Fruit fly (Drosophila melanogaster): Measurements from ENCODE around the gene CG3473.

CG3473 gene

dm6 chr2L:14570129-14570528 is 6.6 kb upstream of the CG3473 start:
- 0 out of 2 replicates have a peak, but pooled peaks have one; percentile 17 for TF ChIP-seq ranshi (GFP tag; IDR thresholded peaks at IDR 0.05)
- TF ChIP-seq CG34422 (GFP tag; IDR thresholded peaks at IDR 0.05), result no peak
- no peak for TF ChIP-seq amos (GFP tag; IDR thresholded peaks at IDR 0.05; ENCODE audit: partially characterized antibody)
- TF ChIP-seq CG31388 (GFP tag; optimal IDR thresholded peaks at IDR 0.05), result no peak
- TF ChIP-seq CG42726 (GFP tag; IDR thresholded peaks at IDR 0.05; ENCODE audit: partially characterized antibody), result no peak
- no peak for TF ChIP-seq CG8290 (GFP tag; optimal IDR thresholded peaks at IDR 0.05)
- no peak for TF ChIP-seq CG8290 (tag; optimal IDR thresholded peaks at IDR 0.05)
- no peak for TF ChIP-seq Hmr (GFP tag; optimal IDR thresholded peaks at IDR 0.05)
- TF ChIP-seq CG13775 (GFP tag; optimal IDR thresholded peaks at IDR 0.05), result no peak
- peak; percentile 51 for TF ChIP-seq Ets65A (GFP tag)
- peak; percentile 63 for TF ChIP-seq sens (GFP tag)
- TF ChIP-seq bsh (GFP tag; optimal IDR thresholded peaks at IDR 0.05), result peak in 1 of 2 experiments; percentile 11
- no peak for TF ChIP-seq CG6175 (GFP tag; IDR thresholded peaks at IDR 0.05)
- TF ChIP-seq jing (GFP tag; optimal IDR thresholded peaks at IDR 0.05), result no peak
- no peak for TF ChIP-seq CG9609 (GFP tag; optimal IDR thresholded peaks at IDR 0.05)

dm6 chr2L:14569301-14569700 is 5.8 kb upstream of the CG3473 start:
- no peak for TF ChIP-seq tgo (GFP tag; IDR thresholded peaks at IDR 0.05)
- peak; percentile 82 for TF ChIP-seq D19A (tag; optimal IDR thresholded peaks at IDR 0.05)

DNA sequence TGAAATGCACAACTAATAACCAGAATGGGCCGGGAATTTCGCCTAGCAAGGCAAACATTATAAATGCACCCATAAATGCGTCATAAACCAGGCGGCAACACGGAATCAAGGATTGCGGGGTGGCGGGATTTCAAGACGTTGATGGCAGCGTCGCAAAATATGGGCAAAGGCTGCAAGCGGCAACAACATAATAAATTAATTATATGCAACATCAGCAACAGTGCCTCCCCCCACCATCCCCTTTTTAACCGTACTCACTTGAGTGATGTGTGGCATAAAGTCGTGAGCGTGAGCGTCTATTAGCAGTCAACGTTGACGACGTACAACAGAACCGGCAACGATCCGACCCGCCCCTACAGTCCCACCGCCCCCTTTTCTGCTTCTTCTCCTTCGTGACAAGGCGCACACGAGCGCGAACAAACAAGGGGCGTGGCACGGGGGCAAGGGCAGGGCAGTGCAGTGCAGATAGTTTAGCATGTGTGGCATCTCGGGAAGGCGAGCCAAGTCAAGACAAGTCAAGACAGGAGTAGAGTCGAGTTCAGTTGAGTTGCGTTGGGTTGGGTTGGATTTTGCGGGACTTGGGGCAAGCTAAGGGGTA is 5.1 kb upstream of the CG3473 start:
- TF ChIP-seq Jarid2 (GFP tag; optimal IDR thresholded peaks at IDR 0.05), result no peak
- no peak for TF ChIP-seq Bgb (GFP tag; IDR thresholded peaks at IDR 0.05; ENCODE audit: partially characterized antibody)
- no peak for TF ChIP-seq CG34376 (GFP tag; optimal IDR thresholded peaks at IDR 0.05)
- no peak for TF ChIP-seq ac (GFP tag; optimal IDR thresholded peaks at IDR 0.05)
- TF ChIP-seq crol (GFP tag; IDR thresholded peaks at IDR 0.05), result peak; percentile 52
- peak; percentile 51 for TF ChIP-seq CG3065 (GFP tag; optimal IDR thresholded peaks at IDR 0.05)
- peak; percentile 21 for TF ChIP-seq nom (GFP tag; optimal IDR thresholded peaks at IDR 0.05)
- TF ChIP-seq Fer3 (tag; optimal IDR thresholded peaks at IDR 0.05), result no peak
- peak; percentile 8 for TF ChIP-seq CG17385 (GFP tag; optimal IDR thresholded peaks at IDR 0.05)
- TF ChIP-seq bsh (GFP tag; optimal IDR thresholded peaks at IDR 0.05), result peak in 1 of 2 experiments; percentile 5

- TF ChIP-seq ssp (GFP tag; IDR thresholded peaks at IDR 0.05) (0 out of 2 replicates have a peak, but pooled peaks have one; percentile 22), D (optimal IDR thresholded peaks at IDR 0.05) (peak; percentile 31), D (GFP tag; optimal IDR thresholded peaks at IDR 0.05) (peak; percentile 74), nau (GFP tag; optimal IDR thresholded peaks at IDR 0.05) (peak; percentile 29), salm (tag; optimal IDR thresholded peaks at IDR 0.05) (no peak), CG17361 (GFP tag; IDR thresholded peaks at IDR 0.05) (peak; percentile 71), CG9727 (GFP tag; optimal IDR thresholded peaks at IDR 0.05) (peak; percentile 71), Atf3 (GFP tag; optimal IDR thresholded peaks at IDR 0.05) (no peak), disco-r (GFP tag; optimal IDR thresholded peaks at IDR 0.05) (no peak), chn (GFP tag; optimal IDR thresholded peaks at IDR 0.05) (peak; percentile 15), Usf (GFP tag; optimal IDR thresholded peaks at IDR 0.05) (no peak), Atf-2 (GFP tag; optimal IDR thresholded peaks at IDR 0.05) (no peak), wdn (GFP tag; IDR thresholded peaks at IDR 0.05) (no peak), unpg (GFP tag; optimal IDR thresholded peaks at IDR 0.05) (peak; percentile 45), dmrt99B (tag; optimal IDR thresholded peaks at IDR 0.05) (peak; percentile 57), Asciz (GFP tag; optimal IDR thresholded peaks at IDR 0.05) (peak; percentile 4), CG5245 (GFP tag; optimal IDR thresholded peaks at IDR 0.05) (peak; percentile 33), eve (GFP tag; optimal IDR thresholded peaks at IDR 0.05) (peak in 1 of 2 experiments; percentile 77), Deaf1 (tag; optimal IDR thresholded peaks at IDR 0.05) (no peak), zen (tag; optimal IDR thresholded peaks at IDR 0.05) (peak; percentile 11), CG17328 (GFP tag; IDR thresholded peaks at IDR 0.05) (peak; percentile 62), CG15601 (tag; optimal IDR thresholded peaks at IDR 0.05) (peak; percentile 23)
Observed at dm6 chr2L:14562320-14562719, 1.2 kb downstream of the CG3473 start.

Data from whole organism, embryonic.